Fruit fly (Drosophila melanogaster) whole organism, embryonic: ENCODE results near the gene w-cup.

Experiments used
- Awh ChIP-seq: fragments of 200-800 bp; sonication (Bioruptor generic); IDR thresholded peaks from 2 replicates; pipeline ENCODE4, ENCODE4 v1.3.6; 2022; ENCODE audit warnings: missing biosample characterization, missing genetic modification characterization
- Blimp-1 ChIP-seq: fragments of 200-800 bp; sonication (Bioruptor generic); optimal IDR thresholded peaks from 3 replicates; lab custom pipeline; 2018; ENCODE audit warnings: missing biosample characterization, missing genetic modification characterization, mild to moderate bottlenecking, moderate library complexity, missing genetic modification reagents
- Bteb2 ChIP-seq: fragments of 200-800 bp; sonication (Bioruptor generic); optimal IDR thresholded peaks from 2 replicates; lab custom pipeline; 2016; ENCODE audit warnings: missing biosample characterization, missing genetic modification characterization
- CG10543 ChIP-seq: fragments of 200-800 bp; sonication (Bioruptor generic); optimal IDR thresholded peaks from 3 replicates; lab custom pipeline; 2017; ENCODE audit warnings: missing biosample characterization, mild to moderate bottlenecking, missing genetic modification characterization, moderate library complexity
- CG11504 ChIP-seq: fragments of 200-800 bp; sonication (Bioruptor generic); optimal IDR thresholded peaks from 3 replicates; lab custom pipeline; 2019; ENCODE audit warnings: missing biosample characterization, mild to moderate bottlenecking, missing genetic modification characterization, moderate library complexity
- CG13775 ChIP-seq: fragments of 200-800 bp; sonication (Bioruptor generic); optimal IDR thresholded peaks from 3 replicates; lab custom pipeline; 2017; ENCODE audit warnings: missing biosample characterization, mild to moderate bottlenecking, missing genetic modification characterization
- CG15479 ChIP-seq: fragments of 200-800 bp; sonication (Bioruptor generic); optimal IDR thresholded peaks from 3 replicates; lab custom pipeline; 2019; ENCODE audit warnings: missing biosample characterization, mild to moderate bottlenecking, missing genetic modification characterization, moderate library complexity
- CG16779 ChIP-seq: fragments of 200-800 bp; sonication (Bioruptor generic); IDR thresholded peaks from 2 replicates; pipeline ENCODE4 v1.3.6; 2022; ENCODE audit warnings: missing biosample characterization, missing genetic modification characterization
- CG16813 ChIP-seq: fragments of 200-800 bp; sonication (Bioruptor generic); IDR thresholded peaks from 3 replicates; pipeline ENCODE4 v1.3.6; 2022; ENCODE audit warnings: missing biosample characterization, missing genetic modification characterization; ENCODE audit not compliant: partially characterized antibody
- CG17186 ChIP-seq: fragments of 200-800 bp; sonication (Bioruptor generic); optimal IDR thresholded peaks from 3 replicates; lab custom pipeline; 2017; ENCODE audit warnings: missing biosample characterization, missing genetic modification reagents, missing genetic modification characterization
- CG18599 ChIP-seq: fragments of 200-800 bp; sonication (Bioruptor generic); optimal IDR thresholded peaks from 3 replicates; lab custom pipeline; 2017; ENCODE audit warnings: missing biosample characterization, missing genetic modification characterization, mild to moderate bottlenecking, moderate library complexity, missing genetic modification reagents
- CG2199 ChIP-seq: fragments of 200-800 bp; sonication (Bioruptor generic); IDR thresholded peaks from 3 replicates; pipeline ENCODE4 v1.3.6; 2022; ENCODE audit warnings: missing biosample characterization, missing genetic modification characterization
- CG31224 ChIP-seq: fragments of 200-800 bp; sonication (Bioruptor generic); IDR thresholded peaks from 2 replicates; pipeline ENCODE4 v1.3.6; 2022; ENCODE audit warnings: missing biosample characterization, missing genetic modification characterization
- CG3407 ChIP-seq: fragments of 200-800 bp; sonication (Bioruptor generic); optimal IDR thresholded peaks from 2 replicates; lab custom pipeline; 2018; ENCODE audit warnings: missing biosample characterization, mild to moderate bottlenecking, missing genetic modification characterization
- CG34376 ChIP-seq: fragments of 200-800 bp; sonication (Bioruptor generic); optimal IDR thresholded peaks from 2 replicates; lab custom pipeline; 2018; ENCODE audit warnings: missing biosample characterization, mild to moderate bottlenecking, missing genetic modification characterization
- CG42726 ChIP-seq: fragments of 200-800 bp; sonication (Bioruptor generic); IDR thresholded peaks from 2 replicates; pipeline ENCODE4 v1.3.6; 2022; ENCODE audit warnings: missing biosample characterization, missing genetic modification characterization; ENCODE audit not compliant: partially characterized antibody
- CG8924 ChIP-seq: fragments of 200-800 bp; optimal IDR thresholded peaks from 3 replicates; lab custom pipeline; 2019; ENCODE audit warnings: missing biosample characterization, mild to moderate bottlenecking, missing genetic modification characterization, moderate library complexity
- HmgZ ChIP-seq: fragments of 200-800 bp; sonication (Bioruptor generic); optimal IDR thresholded peaks from 2 replicates; lab custom pipeline; 2018; ENCODE audit warnings: missing biosample characterization, mild to moderate bottlenecking, missing genetic modification characterization
- Hr78 ChIP-seq, 2 experiments: fragments of 200-800 bp in 1 of 2; fragments of >200 bp in 1 of 2; sonication (Bioruptor generic) in 1 of 2; optimal IDR thresholded peaks; 2 replicates each; lab custom pipeline; 2017 to 2019; ENCODE audit warnings: missing biosample characterization in 2 of 2, missing genetic modification characterization in 2 of 2, mild to moderate bottlenecking in 1 of 2, moderate library complexity in 1 of 2
- Hsf ChIP-seq: fragments of 200-800 bp; sonication (Bioruptor generic); optimal IDR thresholded peaks from 3 replicates; lab custom pipeline; 2016; ENCODE audit warnings: missing biosample characterization, missing genetic modification characterization
- Kr ChIP-seq: fragments of 200-800 bp; sonication (Bioruptor generic); optimal IDR thresholded peaks from 2 replicates; lab custom pipeline; 2017; ENCODE audit warnings: missing biosample characterization, mild to moderate bottlenecking, missing genetic modification characterization
- Nf-YA ChIP-seq: fragments of 200-800 bp; sonication (Bioruptor generic); IDR thresholded peaks from 2 replicates; pipeline ENCODE4 v1.3.6; 2022; ENCODE audit warnings: missing biosample characterization, missing genetic modification characterization
- Optix ChIP-seq: fragments of 200-800 bp; sonication (Bioruptor generic); IDR thresholded peaks from 3 replicates; pipeline ENCODE4 v1.3.6; 2022; ENCODE audit warnings: missing biosample characterization, missing genetic modification characterization
- Pdp1 ChIP-seq, 2 experiments: fragments of 200-800 bp; sonication (Bioruptor generic); optimal IDR thresholded peaks; 3 replicates each; lab custom pipeline; 2016; ENCODE audit warnings: missing biosample characterization in 2 of 2, missing genetic modification characterization in 2 of 2, mild to moderate bottlenecking in 1 of 2, moderate library complexity in 1 of 2
- Scr ChIP-seq: fragments of 200-800 bp; sonication (Bioruptor generic); IDR thresholded peaks from 2 replicates; pipeline ENCODE4 v1.3.6; 2022; ENCODE audit warnings: missing biosample characterization, missing genetic modification characterization; ENCODE audit not compliant: partially characterized antibody
- Xrp1 ChIP-seq: fragments of 200-800 bp; sonication (Bioruptor generic); IDR thresholded peaks from 2 replicates; pipeline ENCODE4 v1.3.6; 2022; ENCODE audit warnings: missing biosample characterization, missing genetic modification characterization
- ara ChIP-seq: fragments of 200-800 bp; sonication (Bioruptor generic); IDR thresholded peaks from 2 replicates; pipeline ENCODE4 v1.3.6; 2022; ENCODE audit warnings: missing biosample characterization, missing genetic modification characterization
- bigmax ChIP-seq: fragments of 200-800 bp; sonication (Bioruptor generic); optimal IDR thresholded peaks from 2 replicates; lab custom pipeline; 2018; ENCODE audit warnings: missing biosample characterization, mild to moderate bottlenecking, missing genetic modification characterization
- btn ChIP-seq: fragments of 200-800 bp; sonication (Bioruptor generic); optimal IDR thresholded peaks from 2 replicates; lab custom pipeline; 2016; ENCODE audit warnings: missing biosample characterization, missing genetic modification characterization
- cg ChIP-seq: fragments of 200-800 bp; sonication (Bioruptor generic); optimal IDR thresholded peaks from 3 replicates; lab custom pipeline; 2019; ENCODE audit warnings: missing biosample characterization, mild to moderate bottlenecking, missing genetic modification characterization, moderate library complexity
- chinmo ChIP-seq: fragments of 200-800 bp; sonication (Bioruptor generic); IDR thresholded peaks from 4 replicates; pipeline ENCODE4 v1.3.6; 2022; ENCODE audit warnings: missing biosample characterization, missing genetic modification characterization; ENCODE audit not compliant: partially characterized antibody
- cwo ChIP-seq: fragments of 200-800 bp; sonication (Bioruptor generic); optimal IDR thresholded peaks from 3 replicates; lab custom pipeline; 2017; ENCODE audit warnings: missing biosample characterization, missing genetic modification characterization, mild to moderate bottlenecking, moderate library complexity, missing genetic modification reagents
- dan ChIP-seq: fragments of 200-800 bp; sonication (Bioruptor generic); IDR thresholded peaks from 2 replicates; pipeline ENCODE4 v1.3.6; 2022; ENCODE audit warnings: missing biosample characterization, missing genetic modification characterization
- dpn ChIP-seq, 2 experiments: fragments of 200-800 bp; sonication (Bioruptor generic); optimal IDR thresholded peaks; 3 replicates each; lab custom pipeline; 2016; ENCODE audit warnings: missing biosample characterization in 2 of 2, missing genetic modification characterization in 2 of 2
- en ChIP-seq: fragments of 200-800 bp; sonication (Bioruptor generic); optimal IDR thresholded peaks from 2 replicates; lab custom pipeline; 2016; ENCODE audit warnings: missing biosample characterization, missing genetic modification characterization
- eyg ChIP-seq: fragments of 200-800 bp; sonication (Bioruptor generic); optimal IDR thresholded peaks from 3 replicates; lab custom pipeline; 2016; ENCODE audit warnings: missing biosample characterization, missing genetic modification characterization
- fd102C ChIP-seq: fragments of 200-800 bp; sonication (Bioruptor generic); optimal IDR thresholded peaks from 2 replicates; lab custom pipeline; 2018; ENCODE audit warnings: missing biosample characterization, mild to moderate bottlenecking, missing genetic modification characterization, moderate library complexity
- ftz-f1 ChIP-seq: fragments of 200-800 bp; sonication (Bioruptor generic); optimal IDR thresholded peaks from 2 replicates; lab custom pipeline; 2016; ENCODE audit warnings: missing biosample characterization, missing genetic modification characterization
- fu2 ChIP-seq: fragments of 200-800 bp; sonication (Bioruptor generic); optimal IDR thresholded peaks from 2 replicates; lab custom pipeline; 2016; ENCODE audit warnings: missing biosample characterization, missing genetic modification characterization
- kay ChIP-seq: fragments of 200-800 bp; sonication (Bioruptor generic); optimal IDR thresholded peaks from 2 replicates; lab custom pipeline; 2016; ENCODE audit warnings: missing biosample characterization, missing genetic modification characterization
- nom ChIP-seq: fragments of 200-800 bp; sonication (Bioruptor generic); optimal IDR thresholded peaks from 2 replicates; lab custom pipeline; 2017; ENCODE audit warnings: missing biosample characterization, missing genetic modification characterization, mild to moderate bottlenecking, moderate library complexity, missing genetic modification reagents
- repo ChIP-seq: fragments of 200-800 bp; sonication (Bioruptor generic); optimal IDR thresholded peaks from 2 replicates; lab custom pipeline; 2016; ENCODE audit warnings: missing biosample characterization, missing genetic modification characterization
- seq ChIP-seq: fragments of 200-800 bp; sonication (Bioruptor generic); IDR thresholded peaks from 2 replicates; pipeline ENCODE4 v1.3.6; 2022; ENCODE audit warnings: missing biosample characterization, missing genetic modification characterization
- sna ChIP-seq: fragments of 200-800 bp; sonication (Bioruptor generic); IDR thresholded peaks from 2 replicates; pipeline ENCODE4 v1.3.6; 2022; ENCODE audit warnings: missing biosample characterization, missing genetic modification characterization; ENCODE audit not compliant: partially characterized antibody
- sob ChIP-seq: fragments of 200-800 bp; sonication (Bioruptor generic); IDR thresholded peaks from 2 replicates; pipeline ENCODE4 v1.3.6; 2022; ENCODE audit warnings: missing biosample characterization, missing genetic modification characterization
- stwl ChIP-seq: fragments of 200-800 bp; sonication (Bioruptor generic); optimal IDR thresholded peaks from 3 replicates; lab custom pipeline; 2018; ENCODE audit warnings: missing biosample characterization, mild to moderate bottlenecking, missing genetic modification characterization, moderate library complexity
- sug ChIP-seq: fragments of 200-800 bp; optimal IDR thresholded peaks from 2 replicates; lab custom pipeline; 2019; ENCODE audit warnings: missing biosample characterization, mild to moderate bottlenecking, missing genetic modification characterization, moderate library complexity
- tin ChIP-seq: fragments of 200-800 bp; sonication (Bioruptor generic); optimal IDR thresholded peaks from 3 replicates; lab custom pipeline; 2016; ENCODE audit warnings: missing biosample characterization, missing genetic modification characterization

w-cup gene

dm6 chr2L:10528984-10529383, 48.6 kb downstream of the w-cup start:
- 0 out of 2 replicates have a peak, but pooled peaks have one; percentile 15 for TF ChIP-seq CG42726 (GFP tag; lab: Robert Waterston, UW)
- TF ChIP-seq Hsf (GFP tag; lab: Kevin White, UChicago) = no peak
- TF ChIP-seq ftz-f1 (GFP tag; lab: Kevin White, UChicago) = peak; percentile 81
- TF ChIP-seq Hr78 (GFP tag; optimal IDR thresholded peaks at IDR 0.05; lab: Kevin White, UChicago) = peak in 1 of 2 experiments; percentile 54
- TF ChIP-seq cwo (GFP tag; lab: Kevin White, UChicago) = peak; percentile 90
- TF ChIP-seq CG34376 (GFP tag; lab: Kevin White, UChicago) = peak; percentile 83
- peak; percentile 48 for TF ChIP-seq CG15479 (GFP tag; lab: Kevin White, UChicago)
- no peak for TF ChIP-seq CG3407
- TF ChIP-seq en (GFP tag; lab: Kevin White, UChicago) = no peak
- TF ChIP-seq CG10543 = peak; percentile 23
- TF ChIP-seq stwl = no peak
- TF ChIP-seq Pdp1 (GFP tag; optimal IDR thresholded peaks at IDR 0.05; lab: Kevin White, UChicago) = peak in 1 of 2 experiments; percentile 77
- TF ChIP-seq CG11504 = peak; percentile 98
- TF ChIP-seq CG2199 (GFP tag; lab: Robert Waterston, UW) = peak; percentile 71; the same call in 1 of the 3 replicates
- no peak for TF ChIP-seq kay (GFP tag; lab: Kevin White, UChicago)
- TF ChIP-seq CG18599 (GFP tag; lab: Kevin White, UChicago) = no peak
- TF ChIP-seq Awh = 0 out of 2 replicates have a peak, but pooled peaks have one; percentile 22
- 0 out of 4 replicates have a peak, but pooled peaks have one; percentile 32 for TF ChIP-seq chinmo (GFP tag; lab: Robert Waterston, UW)
- peak; percentile 97 for TF ChIP-seq sug (tag; lab: Kevin White, UChicago)

DNA sequence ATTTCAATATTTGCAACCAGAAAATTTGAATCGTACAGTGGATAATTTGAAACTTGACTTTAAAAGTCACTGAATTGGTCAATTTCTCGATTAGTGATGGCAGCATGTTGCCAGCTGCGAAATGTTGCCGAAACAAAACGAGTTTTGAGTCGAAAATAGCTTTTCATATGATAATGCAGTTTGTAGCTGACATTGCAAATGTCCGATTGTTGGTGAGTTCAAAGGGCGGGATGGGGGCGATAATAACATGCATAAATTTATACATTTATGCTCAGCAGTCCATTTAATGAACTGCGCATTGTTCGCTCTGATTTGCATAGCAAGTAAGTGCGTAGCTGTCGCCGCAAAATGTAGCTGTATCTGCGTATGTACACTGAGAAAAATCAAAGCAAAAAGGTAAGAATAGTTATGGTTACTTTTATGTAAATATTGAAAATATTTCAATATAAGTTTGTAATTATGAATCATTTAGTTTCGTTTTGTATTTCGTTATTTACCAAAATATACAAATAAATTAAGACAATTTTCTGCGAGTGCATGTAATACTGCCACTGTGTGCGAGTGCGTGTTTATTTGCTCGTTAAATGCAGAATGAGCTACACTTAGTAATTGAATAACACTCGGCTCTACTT, 50.5 kb downstream of the w-cup start, which contains the start of gene Lip4:
Lip4 (plus strand) TSS at position 620 of the 632 bp plus-strand sequence.
- TF ChIP-seq CG16779 (GFP tag; lab: Robert Waterston, UW) (no peak), Optix (GFP tag; lab: Robert Waterston, UW) (no peak), HmgZ (tag; lab: Kevin White, UChicago) (peak; percentile 58), repo (GFP tag; lab: Kevin White, UChicago) (peak; percentile 28), sna (GFP tag; lab: Robert Waterston, UW) (no peak), Xrp1 (GFP tag; lab: Robert Waterston, UW) (peak; percentile 84), tin (GFP tag; lab: Kevin White, UChicago) (peak; percentile 64), ara (GFP tag; lab: Robert Waterston, UW) (peak; percentile 72), Scr (GFP tag; lab: Robert Waterston, UW) (no peak), CG17186 (GFP tag; lab: Kevin White, UChicago) (no peak), sob (GFP tag; lab: Robert Waterston, UW) (no peak), Bteb2 (GFP tag; lab: Kevin White, UChicago) (peak; percentile 67), cg (GFP tag; lab: Kevin White, UChicago) (no peak), dan (GFP tag; lab: Robert Waterston, UW) (no peak), Blimp-1 (GFP tag; lab: Kevin White, UChicago) (peak; percentile 70), CG16813 (GFP tag; lab: Robert Waterston, UW) (no peak), eyg (GFP tag; lab: Kevin White, UChicago) (peak; percentile 43), CG13775 (GFP tag; lab: Kevin White, UChicago) (peak; percentile 58), bigmax (GFP tag; lab: Kevin White, UChicago) (no peak), CG8924 (tag; lab: Kevin White, UChicago) (peak; percentile 79), btn (GFP tag; lab: Kevin White, UChicago) (no peak), seq (GFP tag; lab: Robert Waterston, UW) (peak; percentile 75), fu2 (GFP tag; lab: Kevin White, UChicago) (peak; percentile 14), Kr (GFP tag; lab: Kevin White, UChicago) (no peak), CG31224 (GFP tag; lab: Robert Waterston, UW) (peak; percentile 46), fd102C (GFP tag; lab: Kevin White, UChicago) (no peak), nom (GFP tag; lab: Kevin White, UChicago) (peak; percentile 42), Nf-YA (GFP tag; lab: Robert Waterston, UW) (peak; percentile 35; the same call in 1 of the 2 replicates), dpn (GFP tag; optimal IDR thresholded peaks at IDR 0.05; lab: Kevin White, UChicago) (peak; percentile 66 to 70)
